Fruit fly (Drosophila melanogaster): ENCODE results near the gene CG13887.

Gene CG13887

dm6 chr3L:821951-822350, 15.7 kb upstream of the CG13887 start (continued):
- TF ChIP-seq ham (GFP tag; IDR thresholded peaks at IDR 0.05) (no peak), CG33213 (GFP tag; optimal IDR thresholded peaks at IDR 0.05) (no peak), chinmo (GFP tag; IDR thresholded peaks at IDR 0.05; ENCODE audit: partially characterized antibody) (no peak), CG10959 (GFP tag; IDR thresholded peaks at IDR 0.05) (peak; percentile 65; the same call in 1 of the 2 replicates), zfh1 (GFP tag; IDR thresholded peaks at IDR 0.05) (peak; percentile 83), CG1529 (GFP tag; optimal IDR thresholded peaks at IDR 0.05) (peak; percentile 39), CG10462 (GFP tag; optimal IDR thresholded peaks at IDR 0.05) (no peak), crc (GFP tag; optimal IDR thresholded peaks at IDR 0.05) (no peak), sens (GFP tag) (peak; percentile 95), Xrp1 (GFP tag; IDR thresholded peaks at IDR 0.05) (peak; percentile 82), CG13775 (GFP tag; optimal IDR thresholded peaks at IDR 0.05) (peak; percentile 2), Hmx (GFP tag; optimal IDR thresholded peaks at IDR 0.05) (no peak), CG15479 (GFP tag; optimal IDR thresholded peaks at IDR 0.05) (no peak), CG15696 (tag; optimal IDR thresholded peaks at IDR 0.05) (peak; percentile 68), toy (GFP tag; IDR thresholded peaks at IDR 0.05) (no peak), CG12071 (GFP tag; optimal IDR thresholded peaks at IDR 0.05) (peak; percentile 67), CG4360 (GFP tag; IDR thresholded peaks at IDR 0.05) (peak; percentile 58), disco-r (GFP tag; optimal IDR thresholded peaks at IDR 0.05) (no peak), ash1 (GFP tag; optimal IDR thresholded peaks at IDR 0.05) (no peak), cg (GFP tag; optimal IDR thresholded peaks at IDR 0.05) (no peak), caup (GFP tag; optimal IDR thresholded peaks at IDR 0.05; ENCODE audit: severe bottlenecking) (peak; percentile 19), lilli (GFP tag; optimal IDR thresholded peaks at IDR 0.05) (peak; percentile 55), CoRest (tag; optimal IDR thresholded peaks at IDR 0.05) (peak; percentile 61), Spps (tag; optimal IDR thresholded peaks at IDR 0.05) (peak; percentile 60), CG11456 (GFP tag; IDR thresholded peaks at IDR 0.05) (peak; percentile 60; the same call in 1 of the 3 replicates), Scr (GFP tag; IDR thresholded peaks at IDR 0.05; ENCODE audit: partially characterized antibody) (no peak), Optix (GFP tag; IDR thresholded peaks at IDR 0.05) (0 out of 3 replicates have a peak, but pooled peaks have one; percentile 10), CG1832 (GFP tag; optimal IDR thresholded peaks at IDR 0.05) (no peak), pb (GFP tag; optimal IDR thresholded peaks at IDR 0.05) (no peak), C15 (GFP tag; IDR thresholded peaks at IDR 0.05) (0 out of 3 replicates have a peak, but pooled peaks have one; percentile 42), row (GFP tag; IDR thresholded peaks at IDR 0.05) (peak; percentile 75), CG3847 (GFP tag; IDR thresholded peaks at IDR 0.05) (peak; percentile 8; the same call in 1 of the 2 replicates), CG17359 (tag; optimal IDR thresholded peaks at IDR 0.05) (peak; percentile 86), CG10321 (GFP tag; IDR thresholded peaks at IDR 0.05) (0 out of 2 replicates have a peak, but pooled peaks have one; percentile 16), CG17568 (GFP tag; optimal IDR thresholded peaks at IDR 0.05) (no peak), CG4404 (GFP tag; IDR thresholded peaks at IDR 0.05) (peak; percentile 54), CG32767 (GFP tag; IDR thresholded peaks at IDR 0.05) (peak; percentile 68), lab (GFP tag; optimal IDR thresholded peaks at IDR 0.05) (peak; percentile 82), ap (GFP tag; IDR thresholded peaks at IDR 0.05) (peak; percentile 51), kah (GFP tag; optimal IDR thresholded peaks at IDR 0.05) (peak; percentile 76), gsb (GFP tag; IDR thresholded peaks at IDR 0.05) (peak; percentile 41; the same call in 1 of the 2 replicates), CG17385 (GFP tag; optimal IDR thresholded peaks at IDR 0.05) (peak; percentile 55), corto (GFP tag; optimal IDR thresholded peaks at IDR 0.05) (no peak), Neu2 (GFP tag; optimal IDR thresholded peaks at IDR 0.05; ENCODE audit: borderline replicate concordance) (no peak), Sox100B (GFP tag; optimal IDR thresholded peaks at IDR 0.05) (peak; percentile 84), CG10366 (GFP tag; IDR thresholded peaks at IDR 0.05) (peak; percentile 33), mirr (GFP tag; optimal IDR thresholded peaks at IDR 0.05) (no peak), CG17361 (GFP tag; IDR thresholded peaks at IDR 0.05) (peak; percentile 77), so (GFP tag; IDR thresholded peaks at IDR 0.05) (peak; percentile 79), ro (GFP tag; IDR thresholded peaks at IDR 0.05) (no peak), Elba2 (GFP tag; optimal IDR thresholded peaks at IDR 0.05) (no peak)
